Fruit fly (Drosophila melanogaster) whole organism, wandering third instar larva: ENCODE data around the gene CycB3.

ENCODE experiments used
- Myc ChIP-seq: fragments of >200 bp; optimal IDR thresholded peaks from 2 replicates; lab custom pipeline; 2017
- br ChIP-seq: fragments of 200-800 bp; sonication (Bioruptor generic); optimal IDR thresholded peaks from 2 replicates; lab custom pipeline; 2016; ENCODE audit warnings: missing biosample characterization, missing genetic modification characterization
- fru ChIP-seq: fragments of 200-800 bp; sonication (Bioruptor generic); optimal IDR thresholded peaks from 3 replicates; lab custom pipeline; 2016; ENCODE audit warnings: missing biosample characterization, mild to moderate bottlenecking, missing genetic modification characterization
- h ChIP-seq: fragments of 200-800 bp; sonication (Bioruptor generic); optimal IDR thresholded peaks from 3 replicates; lab custom pipeline; 2016; ENCODE audit warnings: missing biosample characterization, mild to moderate bottlenecking, missing genetic modification characterization
- rgr ChIP-seq: fragments of 200-800 bp; sonication (Bioruptor generic); optimal IDR thresholded peaks from 3 replicates; lab custom pipeline; 2016; ENCODE audit warnings: missing biosample characterization, mild to moderate bottlenecking, missing genetic modification characterization
- sage ChIP-seq: fragments of 200-800 bp; sonication (Bioruptor generic); optimal IDR thresholded peaks from 2 replicates; lab custom pipeline; 2016; ENCODE audit warnings: missing biosample characterization, mild to moderate bottlenecking, missing genetic modification characterization
- usp ChIP-seq: fragments of >200 bp; optimal IDR thresholded peaks from 2 replicates; lab custom pipeline; 2017; ENCODE audit warnings: missing biosample characterization, missing genetic modification characterization

- TF ChIP-seq h (GFP tag; lab: Kevin White, UChicago) = no peak
- TF ChIP-seq usp (GFP tag; lab: Kevin White, UChicago) = no peak
- no peak for TF ChIP-seq fru
- no peak for TF ChIP-seq br (GFP tag; lab: Kevin White, UChicago)
- no peak for TF ChIP-seq sage (GFP tag; lab: Kevin White, UChicago)
- TF ChIP-seq Myc (lab: Kevin White, UChicago) = no peak
- TF ChIP-seq rgr (GFP tag; lab: Kevin White, UChicago) = no peak
Observed at dm6 chr3R:24856143-24856542, 14.5 kb downstream of the CycB3 start, which contains the start of gene HDAC11.
